Worm (Caenorhabditis elegans) whole organism, mixed stage, embryonic: ENCODE data around the gene C09F5.3.
A peak's percentile ranks its signal among the peaks of the same experiment; 100 is the strongest.

Experiments
- M03D4.4 ChIP-seq: sonication (generic microtip); optimal IDR thresholded peaks from 2 replicates; lab custom pipeline; 2017; ENCODE audit warnings: mild to moderate bottlenecking, missing genetic modification characterization, missing compliant biosample characterization
- bed-3 ChIP-seq: fragments of 200-800 bp; sonication (Bioruptor generic); optimal IDR thresholded peaks from 3 replicates; lab custom pipeline; 2018; ENCODE audit warnings: mild to moderate bottlenecking, missing genetic modification characterization, moderate library complexity, missing compliant biosample characterization
- blmp-1 ChIP-seq: fragments of 150-350 bp; optimal IDR thresholded peaks from 2 replicates; lab custom pipeline; 2014; ENCODE audit warnings: missing biosample characterization, missing genetic modification characterization
- ceh-43 ChIP-seq: fragments of 200-800 bp; sonication (Bioruptor generic); optimal IDR thresholded peaks from 2 replicates; lab custom pipeline; 2018; ENCODE audit warnings: mild to moderate bottlenecking, missing genetic modification characterization, moderate library complexity, missing compliant biosample characterization
- ceh-83 ChIP-seq: fragments of 200-800 bp; sonication (Bioruptor generic); optimal IDR thresholded peaks from 2 replicates; lab custom pipeline; 2018; ENCODE audit warnings: mild to moderate bottlenecking, missing genetic modification characterization, missing compliant biosample characterization
- ces-1 ChIP-seq: fragments of 150-350 bp; optimal IDR thresholded peaks from 2 replicates; lab custom pipeline; 2014; ENCODE audit warnings: missing biosample characterization, missing genetic modification reagents, missing genetic modification characterization
- cnd-1 ChIP-seq: fragments of 200-800 bp; sonication (Bioruptor generic); optimal IDR thresholded peaks from 2 replicates; lab custom pipeline; 2018; ENCODE audit warnings: mild to moderate bottlenecking, missing genetic modification characterization, missing compliant biosample characterization
- elt-1 ChIP-seq: sonication (generic microtip); optimal IDR thresholded peaks from 2 replicates; lab custom pipeline; 2017; ENCODE audit warnings: missing genetic modification characterization, mild to moderate bottlenecking, missing compliant biosample characterization, antibody characterized with exemption, moderate library complexity, borderline replicate concordance; ENCODE audit not compliant: insufficient read depth
- flh-1 ChIP-seq: fragments of 200-800 bp; sonication (Bioruptor generic); optimal IDR thresholded peaks from 2 replicates; lab custom pipeline; 2018; ENCODE audit warnings: mild to moderate bottlenecking, missing genetic modification characterization, moderate library complexity, missing compliant biosample characterization
- ham-2 ChIP-seq: fragments of 200-800 bp; sonication (Bioruptor generic); optimal IDR thresholded peaks from 2 replicates; lab custom pipeline; 2018; ENCODE audit warnings: mild to moderate bottlenecking, missing genetic modification characterization, missing compliant biosample characterization
- lin-32 ChIP-seq: fragments of 200-800 bp; sonication (Bioruptor generic); optimal IDR thresholded peaks from 2 replicates; lab custom pipeline; 2018; ENCODE audit warnings: mild to moderate bottlenecking, missing genetic modification characterization, missing compliant biosample characterization
- lsy-2 ChIP-seq: fragments of 150-350 bp; optimal IDR thresholded peaks from 2 replicates; lab custom pipeline; 2014; ENCODE audit warnings: missing biosample characterization, missing genetic modification characterization
- mab-5 ChIP-seq: fragments of 150-350 bp; optimal IDR thresholded peaks from 2 replicates; lab custom pipeline; 2014; ENCODE audit warnings: missing biosample characterization, missing genetic modification characterization
- mep-1 ChIP-seq: fragments of 150-350 bp; optimal IDR thresholded peaks from 2 replicates; lab custom pipeline; 2017; ENCODE audit warnings: missing biosample characterization, missing genetic modification reagents, missing genetic modification characterization, inconsistent platforms
- mls-2 ChIP-seq: sonication (generic microtip); optimal IDR thresholded peaks from 2 replicates; lab custom pipeline; 2016; ENCODE audit warnings: mild to moderate bottlenecking, missing genetic modification characterization, moderate library complexity, missing compliant biosample characterization
- nhr-12 ChIP-seq: fragments of 150-350 bp; optimal IDR thresholded peaks from 2 replicates; lab custom pipeline; 2014; ENCODE audit warnings: missing biosample characterization, missing genetic modification characterization
- nhr-2 ChIP-seq: fragments of 150-350 bp; optimal IDR thresholded peaks from 2 replicates; lab custom pipeline; 2014; ENCODE audit warnings: missing biosample characterization, missing genetic modification characterization
- nhr-237 ChIP-seq: fragments of 150-350 bp; optimal IDR thresholded peaks from 2 replicates; lab custom pipeline; 2014; ENCODE audit warnings: missing biosample characterization, missing genetic modification characterization
- nhr-28 ChIP-seq: fragments of 150-350 bp; optimal IDR thresholded peaks from 2 replicates; lab custom pipeline; 2014; ENCODE audit warnings: missing biosample characterization, missing genetic modification characterization
- nhr-76 ChIP-seq: sonication (generic microtip); optimal IDR thresholded peaks from 2 replicates; lab custom pipeline; 2017; ENCODE audit warnings: missing biosample characterization, missing genetic modification characterization
- pha-4 ChIP-seq: fragments of 150-350 bp; optimal IDR thresholded peaks from 2 replicates; lab custom pipeline; 2018; ENCODE audit warnings: missing biosample characterization, missing genetic modification reagents, missing genetic modification characterization
- sem-2 ChIP-seq: fragments of 200-800 bp; sonication (Bioruptor generic); optimal IDR thresholded peaks from 2 replicates; lab custom pipeline; 2018; ENCODE audit warnings: mild to moderate bottlenecking, missing genetic modification characterization, missing compliant biosample characterization
- snpc-4 ChIP-seq: fragments of 150-350 bp; optimal IDR thresholded peaks from 2 replicates; lab custom pipeline; 2014; ENCODE audit warnings: missing biosample characterization, missing genetic modification characterization
- sptf-1 ChIP-seq: sonication (generic microtip); optimal IDR thresholded peaks from 2 replicates; lab custom pipeline; 2017; ENCODE audit warnings: mild to moderate bottlenecking, missing genetic modification characterization, moderate library complexity, missing compliant biosample characterization
- unc-120 ChIP-seq: sonication (generic microtip); optimal IDR thresholded peaks from 2 replicates; lab custom pipeline; 2017; ENCODE audit warnings: missing genetic modification characterization, missing compliant biosample characterization; ENCODE audit not compliant: poor library complexity, severe bottlenecking
- unc-39 ChIP-seq: fragments of 150-350 bp; optimal IDR thresholded peaks from 2 replicates; lab custom pipeline; 2014; ENCODE audit warnings: missing biosample characterization, missing genetic modification characterization
- unc-62 ChIP-seq: fragments of 150-350 bp; optimal IDR thresholded peaks from 2 replicates; lab custom pipeline; 2014; ENCODE audit warnings: missing biosample characterization, missing genetic modification reagents, missing genetic modification characterization
- zip-8 ChIP-seq: fragments of 150-350 bp; optimal IDR thresholded peaks from 2 replicates; lab custom pipeline; 2014; ENCODE audit warnings: missing biosample characterization, missing genetic modification characterization
- ztf-11 ChIP-seq: fragments of 150-350 bp; optimal IDR thresholded peaks from 2 replicates; lab custom pipeline; 2014; ENCODE audit warnings: missing biosample characterization, missing genetic modification characterization

Gene C09F5.3

ce11 chrIII:683318-683717 lies 18.3 kb upstream of the C09F5.3 start, which contains the start of gene W02B3.4:
TSS of gene W02B3.4 (minus strand) at chrIII:683418.
- TF ChIP-seq nhr-237 (tag; lab: Kevin White, UChicago) (no peak), cnd-1 (tag; lab: Kevin White, UChicago) (no peak), mls-2 (tag; lab: Kevin White, UChicago) (no peak), unc-62 (GFP tag; lab: Kevin White, UChicago) (no peak), sptf-1 (no peak), sem-2 (no peak), nhr-28 (tag; lab: Kevin White, UChicago) (no peak), mab-5 (tag; lab: Kevin White, UChicago) (no peak), flh-1 (GFP tag; lab: Kevin White, UChicago) (no peak), blmp-1 (tag; lab: Kevin White, UChicago) (no peak), ceh-43 (GFP tag; lab: Kevin White, UChicago) (no peak)

- no peak for TF ChIP-seq sptf-1
- no peak for TF ChIP-seq bed-3 (GFP tag; lab: Kevin White, UChicago)
- no peak for TF ChIP-seq mls-2 (tag; lab: Kevin White, UChicago)
- TF ChIP-seq pha-4 (tag; lab: Kevin White, UChicago): no peak
- TF ChIP-seq M03D4.4 (tag; lab: Kevin White, UChicago): no peak
- TF ChIP-seq sem-2: no peak
- TF ChIP-seq snpc-4 (tag; lab: Kevin White, UChicago): no peak
- no peak for TF ChIP-seq nhr-237 (tag; lab: Kevin White, UChicago)
- no peak for TF ChIP-seq lin-32 (GFP tag; lab: Kevin White, UChicago)
- no peak for TF ChIP-seq cnd-1 (tag; lab: Kevin White, UChicago)
- no peak for TF ChIP-seq unc-39 (tag; lab: Kevin White, UChicago)
- no peak for TF ChIP-seq unc-62 (GFP tag; lab: Kevin White, UChicago)
- TF ChIP-seq ztf-11: no peak
- no peak for TF ChIP-seq unc-120 (tag; lab: Kevin White, UChicago)
- no peak for TF ChIP-seq ham-2 (GFP tag; lab: Kevin White, UChicago)
Measured at ce11 chrIII:675822-676221, 10.8 kb upstream of the C09F5.3 start, which contains the start of gene grk-2. TSS of gene grk-2 (plus strand) at chrIII:676122.

- TF ChIP-seq sptf-1 (no peak), M03D4.4 (tag; lab: Kevin White, UChicago) (no peak), unc-39 (tag; lab: Kevin White, UChicago) (no peak), elt-1 (tag; lab: Kevin White, UChicago) (no peak), ham-2 (GFP tag; lab: Kevin White, UChicago) (no peak), ces-1 (GFP tag; lab: Kevin White, UChicago) (peak; percentile 96)
Measured at ce11 chrIII:675413-675812, 10.3 kb upstream of the C09F5.3 start.

ce11 chrIII:670994-671393 lies 5.9 kb upstream of the C09F5.3 start:
- peak; percentile 97 for TF ChIP-seq ces-1 (GFP tag; lab: Kevin White, UChicago)
- TF ChIP-seq sptf-1: no peak
- no peak for TF ChIP-seq zip-8 (tag; lab: Kevin White, UChicago)
- no peak for TF ChIP-seq elt-1 (tag; lab: Kevin White, UChicago)
- TF ChIP-seq flh-1 (GFP tag; lab: Kevin White, UChicago): no peak
- TF ChIP-seq nhr-28 (tag; lab: Kevin White, UChicago): no peak
- no peak for TF ChIP-seq nhr-237 (tag; lab: Kevin White, UChicago)
- TF ChIP-seq mab-5 (tag; lab: Kevin White, UChicago): no peak
- TF ChIP-seq cnd-1 (tag; lab: Kevin White, UChicago): no peak
- TF ChIP-seq lsy-2: no peak
- no peak for TF ChIP-seq ham-2 (GFP tag; lab: Kevin White, UChicago)
- TF ChIP-seq nhr-76 (tag; lab: Kevin White, UChicago): no peak
- TF ChIP-seq unc-62 (GFP tag; lab: Kevin White, UChicago): no peak
- TF ChIP-seq sem-2: no peak
- no peak for TF ChIP-seq blmp-1 (tag; lab: Kevin White, UChicago)
- no peak for TF ChIP-seq lin-32 (GFP tag; lab: Kevin White, UChicago)
- no peak for TF ChIP-seq nhr-2 (tag; lab: Kevin White, UChicago)
- peak; percentile 35 for TF ChIP-seq unc-120 (tag; lab: Kevin White, UChicago)
- TF ChIP-seq pha-4 (tag; lab: Kevin White, UChicago): no peak
- TF ChIP-seq mep-1 (tag; lab: Kevin White, UChicago): peak; percentile 41
- no peak for TF ChIP-seq M03D4.4 (tag; lab: Kevin White, UChicago)

- TF ChIP-seq ceh-43 (GFP tag; lab: Kevin White, UChicago) (no peak), unc-120 (tag; lab: Kevin White, UChicago) (peak; percentile 37), ces-1 (GFP tag; lab: Kevin White, UChicago) (peak; percentile 93), nhr-12 (tag; lab: Kevin White, UChicago) (no peak), ceh-83 (GFP tag; lab: Kevin White, UChicago) (no peak)
Measured at ce11 chrIII:668303-668893, 3.3 kb upstream of the C09F5.3 start, which contains the start of gene W02B3.3. TSS of gene W02B3.3 (minus strand) at chrIII:668433.
